Worm (Caenorhabditis elegans) whole organism, young adult: ENCODE results near the gene mlck-1.

Experiments used
- T07F8.4 ChIP-seq: sonication (generic microtip); optimal IDR thresholded peaks from 2 replicates; lab custom pipeline; 2016; ENCODE audit warnings: mild to moderate bottlenecking, missing genetic modification characterization, moderate library complexity, missing compliant biosample characterization
- ceh-100 ChIP-seq: fragments of 200-800 bp; sonication (Bioruptor generic); IDR thresholded peaks from 2 replicates; pipeline ENCODE4 v1.3.6; 2022; ENCODE audit warnings: missing genetic modification reagents, missing genetic modification characterization, missing compliant biosample characterization
- ets-4 ChIP-seq: fragments of 200-800 bp; sonication (Bioruptor generic); optimal IDR thresholded peaks from 2 replicates; lab custom pipeline; 2018; ENCODE audit warnings: mild to moderate bottlenecking, missing genetic modification characterization, missing compliant biosample characterization
- nfya-2 ChIP-seq: fragments of 200-800 bp; sonication (Bioruptor generic); IDR thresholded peaks from 2 replicates; pipeline ENCODE4 v1.3.6; 2022; ENCODE audit warnings: missing genetic modification reagents, missing genetic modification characterization, missing compliant biosample characterization
- snpc-1.3 ChIP-seq: sonication (generic microtip); optimal IDR thresholded peaks from 2 replicates; lab custom pipeline; 2017; ENCODE audit warnings: missing genetic modification characterization, mild to moderate bottlenecking, missing compliant biosample characterization, antibody characterized with exemption, moderate library complexity, missing genotype, missing genetic modification reagents; ENCODE audit not compliant: insufficient read depth
- unc-62 ChIP-seq: fragments of 150-350 bp; optimal IDR thresholded peaks from 2 replicates; lab custom pipeline; 2014; ENCODE audit warnings: missing biosample characterization, missing genetic modification reagents, missing genetic modification characterization
- ztf-3 ChIP-seq: fragments of 200-800 bp; sonication (Bioruptor generic); optimal IDR thresholded peaks from 2 replicates; lab custom pipeline; 2018; ENCODE audit warnings: mild to moderate bottlenecking, missing genetic modification characterization, missing compliant biosample characterization

DNA sequence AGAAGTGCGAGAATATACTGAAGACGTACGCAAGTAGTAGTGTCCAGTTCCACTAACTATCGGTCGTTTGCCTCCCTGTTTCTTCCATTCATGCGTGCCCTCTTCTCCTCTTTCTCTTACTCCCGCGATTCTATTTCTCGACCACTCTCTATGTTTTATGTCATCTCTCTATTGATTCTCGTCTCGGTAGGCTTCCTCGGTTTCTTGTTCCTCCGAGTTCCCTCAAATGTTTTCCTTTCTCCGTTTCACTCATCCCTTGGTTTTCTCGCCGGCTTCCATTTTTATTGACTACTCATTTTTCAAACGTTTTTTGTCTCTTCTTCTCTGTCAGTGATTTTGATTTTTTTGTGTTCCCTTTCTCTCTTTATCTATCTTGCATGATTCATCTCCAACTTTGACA is 43.2 kb downstream of the mlck-1 start:
- TF ChIP-seq ets-4 (GFP tag; lab: Kevin White, UChicago): no peak
- no peak for TF ChIP-seq nfya-2 (GFP tag; lab: Robert Waterston, UW)
- TF ChIP-seq ztf-3 (GFP tag; lab: Kevin White, UChicago): no peak
- TF ChIP-seq snpc-1.3 (tag; lab: Kevin White, UChicago): no peak
- no peak for TF ChIP-seq unc-62 (GFP tag; lab: Kevin White, UChicago)
- no peak for TF ChIP-seq T07F8.4 (tag; lab: Kevin White, UChicago)
- no peak for TF ChIP-seq ceh-100 (GFP tag; lab: Robert Waterston, UW)
